Worm (Caenorhabditis elegans): ENCODE measurements around the gene Y49E10.21.

The Y49E10.21 gene

DNA sequence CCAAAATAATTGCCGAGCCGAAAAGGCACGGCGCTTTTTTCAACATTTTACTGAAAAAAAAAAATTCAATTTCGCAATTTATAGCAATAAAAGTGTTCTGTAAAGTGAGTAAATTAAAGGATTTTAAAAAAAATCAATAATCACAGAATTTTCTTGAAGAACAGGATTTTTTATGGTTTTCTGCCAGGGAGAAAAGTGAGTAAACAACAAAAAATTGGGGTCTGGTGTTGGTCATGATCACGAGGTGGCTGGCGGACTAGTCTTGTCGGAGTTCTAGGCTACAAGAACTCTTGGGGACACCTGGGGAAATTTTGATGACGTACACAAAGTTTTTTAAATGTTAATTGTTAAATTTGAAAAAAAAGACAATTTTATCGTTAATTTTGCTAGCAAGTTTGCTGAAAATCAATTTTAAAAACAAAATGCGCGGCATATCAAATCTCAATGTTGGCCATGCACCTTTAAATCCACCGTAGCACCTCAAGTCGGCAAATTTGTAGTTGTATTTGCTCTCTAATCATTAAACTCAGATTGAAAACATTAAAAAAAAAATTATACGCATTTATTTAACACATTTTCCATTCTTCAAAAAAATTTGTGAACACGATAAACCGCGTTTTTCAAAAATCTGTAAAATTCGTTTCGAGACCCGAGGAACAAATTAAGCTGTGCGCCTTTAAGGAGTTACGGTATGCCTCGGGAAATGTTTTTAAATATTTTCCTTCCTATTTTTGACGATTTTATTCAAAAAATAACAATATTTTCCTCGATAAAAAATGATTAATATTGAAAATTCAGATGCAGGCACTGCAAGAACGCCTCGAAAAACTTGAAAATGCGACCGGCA lies at the start of gene Y49E10.21, which contains the start of gene scav-3:
Gene Y49E10.21, plus strand, starts transcription at position 797 of the 847 bp plus-strand sequence.
Gene scav-3, minus strand, starts transcription at position 50 of the 847 bp plus-strand sequence.
- peak; percentile 44 for TF ChIP-seq W03F9.2 (tag; optimal IDR thresholded peaks at IDR 0.05)
- no peak for TF ChIP-seq him-1 (tag; optimal IDR thresholded peaks at IDR 0.05)

DNA sequence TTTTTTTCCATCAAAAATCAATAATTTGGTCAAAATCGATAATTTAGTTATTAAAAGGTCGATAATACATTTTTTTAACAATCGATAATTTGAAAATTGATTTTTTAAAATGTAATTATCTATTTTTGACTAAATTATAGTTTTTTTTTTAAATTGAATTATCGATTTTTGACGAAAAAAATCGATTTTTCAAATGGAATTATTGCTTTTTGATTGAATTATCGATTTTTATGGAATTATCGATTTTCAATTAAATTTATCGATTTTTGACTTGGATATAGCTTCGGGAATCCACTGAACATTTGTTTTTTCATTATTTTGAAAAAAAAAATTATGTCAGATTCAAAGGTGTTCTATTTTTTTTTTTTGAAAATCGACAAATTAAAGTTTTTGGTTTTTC lies 47.1 kb upstream of the Y49E10.21 start:
- TF ChIP-seq W03F9.2 (tag; optimal IDR thresholded peaks at IDR 0.05): no peak
- no peak for TF ChIP-seq dao-5 (tag; optimal IDR thresholded peaks at IDR 0.05)
- TF ChIP-seq him-1 (tag; optimal IDR thresholded peaks at IDR 0.05): no peak

DNA sequence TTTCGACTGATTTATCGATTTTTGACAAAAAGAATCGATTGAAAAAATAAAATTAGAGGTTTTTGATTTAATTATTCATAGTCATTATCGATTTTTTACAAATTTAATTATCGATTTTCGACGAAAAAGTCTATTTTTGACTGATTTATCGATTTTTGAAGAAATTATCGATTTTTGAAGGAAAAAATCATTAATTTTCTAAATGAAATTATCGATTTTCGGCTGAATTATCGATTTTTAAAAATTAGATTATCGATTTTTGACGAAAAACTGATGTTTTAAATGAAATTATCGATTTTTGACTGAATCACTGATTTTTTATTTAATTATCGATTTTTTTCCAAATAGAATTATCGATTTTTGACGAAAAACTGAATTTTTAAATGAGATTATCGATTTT lies 46.3 kb upstream of the Y49E10.21 start:
- TF ChIP-seq W03F9.2 (tag; optimal IDR thresholded peaks at IDR 0.05): no peak
- no peak for TF ChIP-seq dao-5 (tag; optimal IDR thresholded peaks at IDR 0.05)
- TF ChIP-seq him-1 (tag; optimal IDR thresholded peaks at IDR 0.05): no peak

DNA sequence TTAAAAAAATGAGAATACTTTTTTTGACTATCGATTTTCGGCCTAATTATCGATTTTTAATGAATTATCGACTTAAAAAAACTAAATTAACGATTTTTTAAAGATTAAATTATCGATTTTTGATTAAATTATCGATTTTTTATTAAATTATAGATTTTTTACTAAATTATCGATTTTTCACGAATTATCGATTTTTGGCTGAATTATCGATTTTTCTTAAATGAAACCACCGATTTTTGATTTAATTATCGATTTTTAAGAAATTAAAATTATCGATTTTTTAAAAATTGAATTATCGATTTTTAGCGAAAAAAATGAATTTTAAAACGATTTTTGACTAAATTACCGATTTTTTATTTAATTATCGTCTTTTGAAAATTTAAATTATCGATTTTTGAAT lies 45.7 kb upstream of the Y49E10.21 start:
- TF ChIP-seq dao-5 (tag; optimal IDR thresholded peaks at IDR 0.05) (no peak), W03F9.2 (tag; optimal IDR thresholded peaks at IDR 0.05) (no peak), him-1 (tag; optimal IDR thresholded peaks at IDR 0.05) (no peak)

DNA sequence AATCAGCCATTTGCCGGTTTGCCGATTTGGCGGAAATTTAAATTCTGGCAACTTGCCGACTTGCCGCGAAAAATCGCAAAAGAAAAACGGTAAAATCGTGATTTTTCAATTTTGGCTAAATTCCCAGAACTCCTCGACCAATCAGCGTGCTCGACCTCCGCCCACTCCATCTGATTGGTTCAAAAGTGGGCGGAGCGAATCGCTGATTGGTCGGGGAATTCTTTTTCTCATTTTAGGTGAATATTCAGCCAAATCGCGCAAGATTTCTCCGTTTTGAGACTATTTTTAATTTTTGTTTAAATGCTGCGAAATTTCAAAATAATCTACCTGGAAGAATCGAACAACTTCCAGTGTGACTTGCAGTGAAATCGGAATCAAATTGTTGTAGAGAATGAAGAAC lies 42.9 kb upstream of the Y49E10.21 start:
- TF ChIP-seq dao-5 (tag; optimal IDR thresholded peaks at IDR 0.05) (no peak), him-1 (tag; optimal IDR thresholded peaks at IDR 0.05) (no peak), W03F9.2 (tag; optimal IDR thresholded peaks at IDR 0.05) (no peak)

DNA sequence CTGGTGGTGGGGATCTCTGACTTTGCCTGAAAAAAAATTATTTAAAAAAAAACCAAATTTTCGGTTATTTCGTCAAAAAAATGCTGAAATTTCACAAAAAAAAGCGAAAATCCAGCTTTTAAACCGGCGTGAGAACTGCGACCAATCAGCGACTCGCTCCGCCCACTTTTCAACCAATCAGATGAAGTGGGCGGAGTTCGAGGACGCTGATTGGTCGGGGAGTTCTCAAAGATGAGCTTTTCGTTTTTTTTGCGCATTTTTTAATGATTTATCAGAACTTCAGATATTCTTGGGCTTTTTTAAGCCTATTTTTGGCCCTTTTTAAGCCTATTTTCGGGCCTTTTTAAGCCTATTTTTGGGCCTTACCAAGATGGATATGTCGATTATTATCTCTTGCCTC lies 37.1 kb upstream of the Y49E10.21 start:
- TF ChIP-seq W03F9.2 (tag; optimal IDR thresholded peaks at IDR 0.05): no peak
- TF ChIP-seq him-1 (tag; optimal IDR thresholded peaks at IDR 0.05): no peak
- TF ChIP-seq dao-5 (tag; optimal IDR thresholded peaks at IDR 0.05): no peak

DNA sequence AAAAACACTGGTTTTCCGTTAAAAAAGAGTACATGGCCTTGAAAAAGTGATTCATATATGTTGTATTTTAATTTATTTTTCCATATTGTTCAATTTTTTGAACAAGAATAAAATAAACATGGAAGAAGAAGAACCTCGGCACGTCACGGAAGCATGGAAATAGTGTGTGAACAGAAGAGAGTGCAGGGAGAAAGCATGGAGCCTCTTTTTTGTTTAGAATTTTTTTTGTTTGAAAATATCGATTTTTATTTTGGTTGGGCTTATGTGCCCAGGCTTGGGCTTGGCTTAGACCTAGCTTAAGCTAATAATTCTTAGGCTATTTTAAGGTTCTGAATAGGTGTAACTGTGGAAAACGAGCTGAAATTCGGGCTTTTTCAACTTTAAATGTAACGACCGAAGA lies 35.7 kb upstream of the Y49E10.21 start, which contains the start of gene tat-1:
Gene tat-1, minus strand, starts transcription at position 11 of the 400 bp plus-strand sequence.
- TF ChIP-seq W03F9.2 (tag; optimal IDR thresholded peaks at IDR 0.05): no peak
- TF ChIP-seq dao-5 (tag; optimal IDR thresholded peaks at IDR 0.05): no peak
- TF ChIP-seq him-1 (tag; optimal IDR thresholded peaks at IDR 0.05): no peak

DNA sequence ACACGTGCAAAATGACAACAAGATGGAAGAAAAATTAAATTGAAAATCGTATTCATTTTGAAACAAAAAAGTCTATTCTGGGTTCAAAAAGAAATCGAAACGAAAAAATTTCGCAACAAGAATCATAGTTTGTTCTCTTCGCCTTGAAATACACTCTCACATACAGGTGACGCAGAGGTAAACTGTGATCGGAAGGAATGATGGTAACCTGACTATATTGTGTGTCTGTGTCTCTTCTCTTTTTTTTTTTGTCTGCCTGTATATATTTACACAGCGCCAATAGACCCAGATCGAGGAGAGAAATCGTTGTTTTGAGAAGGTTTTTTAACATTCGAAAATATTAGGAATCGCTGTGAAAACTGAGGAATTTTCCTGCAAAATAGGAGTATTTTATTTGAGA lies 33.3 kb upstream of the Y49E10.21 start:
- TF ChIP-seq him-1 (tag; optimal IDR thresholded peaks at IDR 0.05) (no peak), W03F9.2 (tag; optimal IDR thresholded peaks at IDR 0.05) (peak; percentile 15), dao-5 (tag; optimal IDR thresholded peaks at IDR 0.05) (no peak)

DNA sequence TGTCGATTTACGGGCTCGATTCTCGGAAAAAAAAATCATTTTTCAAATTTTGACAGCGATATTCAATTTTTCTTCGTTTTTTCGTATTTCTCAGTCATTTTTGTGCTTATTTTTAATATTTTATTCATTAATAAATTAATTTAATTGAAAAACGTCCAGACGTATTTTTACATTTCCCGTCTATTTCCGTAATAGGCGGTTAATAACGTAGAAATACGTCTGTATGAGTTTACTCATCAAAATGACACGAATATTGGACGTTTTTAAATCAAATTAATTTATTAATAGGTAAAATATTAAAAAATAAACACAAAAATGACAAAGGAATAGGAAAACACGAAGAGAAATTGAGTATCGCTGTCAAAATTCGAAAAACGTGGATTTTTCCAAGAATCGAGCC lies 32.7 kb upstream of the Y49E10.21 start:
- TF ChIP-seq dao-5 (tag; optimal IDR thresholded peaks at IDR 0.05) (no peak), W03F9.2 (tag; optimal IDR thresholded peaks at IDR 0.05) (no peak), him-1 (tag; optimal IDR thresholded peaks at IDR 0.05) (no peak)

DNA sequence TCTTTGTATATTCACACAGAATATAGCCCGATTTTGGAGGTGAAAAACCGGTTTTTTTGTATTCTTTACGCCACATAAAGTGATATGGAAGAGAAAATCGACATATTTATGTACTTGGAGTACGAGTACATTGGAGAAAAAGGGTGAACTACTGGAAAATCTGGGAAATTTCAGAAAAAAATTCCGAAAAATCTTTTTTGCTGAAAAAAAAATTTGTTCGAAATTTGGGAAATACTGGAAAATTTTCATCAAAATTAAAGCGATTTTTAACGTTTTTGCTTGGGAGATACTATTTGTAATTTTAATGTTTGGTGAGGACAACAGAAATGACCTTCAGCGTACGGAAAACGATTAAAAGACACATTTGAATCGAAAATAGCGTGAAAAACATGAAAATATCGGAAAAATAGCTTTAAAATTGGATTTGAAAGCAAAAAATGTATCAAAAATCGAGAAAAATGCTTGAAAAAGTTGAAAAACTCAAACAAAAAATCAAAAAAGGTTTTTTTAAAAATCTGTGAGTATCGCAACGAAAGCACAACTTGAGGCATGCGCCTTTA lies 31.5 kb upstream of the Y49E10.21 start:
- TF ChIP-seq him-1 (tag; optimal IDR thresholded peaks at IDR 0.05) (no peak), W03F9.2 (tag; optimal IDR thresholded peaks at IDR 0.05) (no peak), dao-5 (tag; optimal IDR thresholded peaks at IDR 0.05) (no peak)

DNA sequence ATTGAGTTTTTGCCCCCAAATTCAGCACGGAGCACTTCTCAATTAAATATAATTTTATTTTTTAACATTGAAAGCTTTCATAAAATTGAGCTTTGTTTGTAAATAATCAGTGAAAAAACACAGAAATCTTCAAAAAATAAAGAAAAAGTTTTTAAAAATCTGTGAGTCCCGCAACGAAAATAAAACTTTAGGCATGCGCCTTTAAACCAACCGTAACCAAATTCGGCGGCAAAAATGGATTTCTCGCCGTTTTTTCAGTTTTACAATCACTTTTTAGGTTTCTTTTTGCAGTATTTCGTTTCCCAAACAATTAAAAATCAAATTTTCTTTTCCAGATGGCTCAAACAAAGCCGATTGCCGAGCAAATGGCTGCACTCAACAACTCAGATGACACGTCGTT lies 30.8 kb upstream of the Y49E10.21 start, which contains the start of gene pie-1:
Gene pie-1, plus strand, starts transcription at position 336 of the 400 bp plus-strand sequence.
- no peak for TF ChIP-seq W03F9.2 (tag; optimal IDR thresholded peaks at IDR 0.05)

DNA sequence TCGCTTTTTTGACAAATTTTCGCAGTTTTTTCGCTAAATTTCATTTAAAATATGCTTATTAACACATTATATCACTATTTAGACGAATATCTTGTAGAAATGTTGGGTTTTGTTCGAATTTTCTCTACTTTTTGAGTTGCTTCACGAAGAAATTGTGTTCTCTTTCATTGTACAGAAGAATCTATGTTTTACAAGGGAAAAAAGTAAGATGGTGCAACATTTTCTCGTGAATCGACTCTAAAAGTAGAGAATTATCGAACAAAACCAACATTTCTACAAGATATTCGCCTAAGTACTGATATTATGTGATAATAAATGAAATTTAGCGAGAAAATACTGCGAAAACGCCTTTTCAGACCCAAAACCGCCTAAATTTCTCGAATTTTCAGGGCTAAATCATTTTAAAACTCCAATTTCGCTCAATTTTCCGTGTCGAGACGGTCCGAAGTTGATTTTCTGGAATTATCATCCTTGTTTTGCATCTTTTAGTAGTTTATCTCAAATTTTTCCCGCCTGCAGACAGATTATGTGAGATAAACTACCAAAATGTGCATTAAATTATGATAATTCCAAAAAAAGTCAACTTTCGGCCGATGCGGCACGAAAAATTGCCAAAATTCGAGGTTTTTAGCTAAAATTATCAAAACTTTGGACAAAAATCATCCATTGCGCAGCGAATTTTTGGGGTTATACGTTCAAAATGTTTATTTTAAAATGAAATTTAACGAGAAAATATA lies 29.7 kb upstream of the Y49E10.21 start:
- TF ChIP-seq him-1 (tag; optimal IDR thresholded peaks at IDR 0.05) (no peak), W03F9.2 (tag; optimal IDR thresholded peaks at IDR 0.05) (no peak), dao-5 (tag; optimal IDR thresholded peaks at IDR 0.05) (no peak)

DNA sequence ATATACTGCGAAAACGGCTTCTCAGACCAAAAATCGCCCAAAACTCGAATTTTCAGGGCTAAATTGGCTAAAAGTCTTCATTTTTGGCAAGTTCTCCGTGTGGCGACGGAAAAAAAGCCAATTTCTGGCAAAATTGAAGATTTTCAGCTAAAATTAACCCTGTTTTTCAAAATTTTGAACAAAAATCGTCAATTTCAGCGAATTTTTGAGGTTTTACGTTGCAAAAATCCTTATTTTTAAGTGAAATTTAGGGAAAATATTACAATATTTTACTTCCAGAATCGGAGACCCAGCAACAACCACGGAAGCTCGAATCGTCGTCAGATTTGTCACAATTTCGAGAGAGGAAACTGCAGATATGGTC lies 29.2 kb upstream of the Y49E10.21 start:
- TF ChIP-seq W03F9.2 (tag; optimal IDR thresholded peaks at IDR 0.05): no peak
- TF ChIP-seq dao-5 (tag; optimal IDR thresholded peaks at IDR 0.05): no peak
- TF ChIP-seq him-1 (tag; optimal IDR thresholded peaks at IDR 0.05): no peak

DNA sequence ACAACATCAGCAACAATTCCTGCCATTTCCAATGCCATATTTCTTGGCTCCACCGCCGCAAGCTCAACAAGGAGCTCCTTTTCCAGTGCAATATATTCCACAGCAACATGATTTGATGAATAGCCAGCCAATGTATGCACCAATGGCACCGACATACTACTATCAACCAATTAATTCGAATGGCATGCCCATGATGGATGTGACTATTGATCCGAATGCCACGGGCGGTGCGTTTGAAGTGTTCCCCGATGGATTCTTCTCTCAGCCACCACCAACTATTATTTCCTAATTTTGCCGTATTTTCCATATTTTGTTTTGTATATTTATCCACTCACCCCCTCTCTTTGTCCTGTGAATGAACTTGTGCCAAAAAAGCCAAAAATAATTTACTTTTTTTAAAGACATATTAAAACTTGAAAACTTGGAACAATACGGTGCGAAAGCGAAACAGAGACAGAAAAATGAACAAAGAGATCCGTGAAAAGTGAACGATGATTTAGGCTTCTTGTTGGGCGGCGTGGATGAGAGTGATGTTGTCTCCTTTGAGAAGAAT lies 28.5 kb upstream of the Y49E10.21 start:
- TF ChIP-seq W03F9.2 (tag; optimal IDR thresholded peaks at IDR 0.05) (no peak), him-1 (tag; optimal IDR thresholded peaks at IDR 0.05) (no peak), dao-5 (tag; optimal IDR thresholded peaks at IDR 0.05) (no peak)

Data from whole organism, L4/young adult.